Fruit fly (Drosophila melanogaster): ENCODE data around the gene FoxP.

FoxP gene

dm6 chr3R:9767620-9768592 lies 37.2 kb upstream of the FoxP start, which contains the start of gene Naa80 (continued):
- TF ChIP-seq jigr1 (GFP tag; IDR thresholded peaks at IDR 0.05) (no peak), ara (GFP tag; IDR thresholded peaks at IDR 0.05) (peak; percentile 43; the same call in 1 of the 2 replicates), CG18011 (GFP tag; optimal IDR thresholded peaks at IDR 0.05) (peak; percentile 65), ems (GFP tag; optimal IDR thresholded peaks at IDR 0.05) (peak; percentile 75), CG3065 (GFP tag; optimal IDR thresholded peaks at IDR 0.05) (peak; percentile 36), gsb (GFP tag; IDR thresholded peaks at IDR 0.05) (no peak; the same call in 1 of the 2 replicates), CG13123 (GFP tag; optimal IDR thresholded peaks at IDR 0.05) (peak; percentile 3), CG13624 (GFP tag; optimal IDR thresholded peaks at IDR 0.05) (peak; percentile 88), chn (GFP tag; optimal IDR thresholded peaks at IDR 0.05) (peak; percentile 80), CG1024 (GFP tag; IDR thresholded peaks at IDR 0.05) (peak; percentile 48; the same call in 1 of the 2 replicates), CG8089 (GFP tag; optimal IDR thresholded peaks at IDR 0.05) (peak; percentile 16), nerfin-2 (GFP tag; IDR thresholded peaks at IDR 0.05; ENCODE audit: partially characterized antibody) (peak; percentile 47; the same call in 1 of the 2 replicates), pum (GFP tag; optimal IDR thresholded peaks at IDR 0.05) (peak; percentile 78), CG6654 (GFP tag; optimal IDR thresholded peaks at IDR 0.05) (no peak), CG10147 (GFP tag; optimal IDR thresholded peaks at IDR 0.05) (peak; percentile 37), CG10959 (GFP tag; IDR thresholded peaks at IDR 0.05) (no peak), CG9437 (GFP tag; optimal IDR thresholded peaks at IDR 0.05) (no peak), Mad (GFP tag; optimal IDR thresholded peaks at IDR 0.05) (peak; percentile 69), Ravus (GFP tag; IDR thresholded peaks at IDR 0.05) (no peak; the same call in 1 of the 2 replicates), CG3726 (GFP tag; IDR thresholded peaks at IDR 0.05) (no peak), CG17829 (tag; optimal IDR thresholded peaks at IDR 0.05) (peak; percentile 58), lab (GFP tag; optimal IDR thresholded peaks at IDR 0.05) (peak; percentile 83), CG14710 (tag; optimal IDR thresholded peaks at IDR 0.05) (peak; percentile 43), nom (GFP tag; optimal IDR thresholded peaks at IDR 0.05) (peak; percentile 71), ro (GFP tag; IDR thresholded peaks at IDR 0.05) (no peak), CG33557 (GFP tag; optimal IDR thresholded peaks at IDR 0.05) (no peak), CG32772 (GFP tag; IDR thresholded peaks at IDR 0.05) (peak; percentile 24; the same call in 1 of the 2 replicates), chinmo (GFP tag; IDR thresholded peaks at IDR 0.05; ENCODE audit: partially characterized antibody) (0 out of 4 replicates have a peak, but pooled peaks have one; percentile 22), CG9727 (GFP tag; optimal IDR thresholded peaks at IDR 0.05) (peak; percentile 24), abd-A (tag; optimal IDR thresholded peaks at IDR 0.05) (no peak), CG7556 (GFP tag; optimal IDR thresholded peaks at IDR 0.05) (peak; percentile 48), CG17359 (tag; optimal IDR thresholded peaks at IDR 0.05) (peak; percentile 26), NK7.1 (GFP tag; optimal IDR thresholded peaks at IDR 0.05) (peak; percentile 31), CG16863 (GFP tag; optimal IDR thresholded peaks at IDR 0.05) (peak; percentile 27), CG34376 (GFP tag; optimal IDR thresholded peaks at IDR 0.05) (peak; percentile 50), corto (GFP tag; optimal IDR thresholded peaks at IDR 0.05) (no peak), CG2129 (GFP tag; IDR thresholded peaks at IDR 0.05; ENCODE audit: partially characterized antibody) (no peak), caup (GFP tag; optimal IDR thresholded peaks at IDR 0.05; ENCODE audit: severe bottlenecking) (peak; percentile 76), Doc3 (GFP tag; IDR thresholded peaks at IDR 0.05; ENCODE audit: partially characterized antibody) (no peak), tin (GFP tag; optimal IDR thresholded peaks at IDR 0.05) (peak; percentile 71), gro (GFP tag; optimal IDR thresholded peaks at IDR 0.05) (peak; percentile 90), CG4424 (GFP tag; optimal IDR thresholded peaks at IDR 0.05) (peak; percentile 47), cato (GFP tag; optimal IDR thresholded peaks at IDR 0.05; ENCODE audit: borderline replicate concordance) (peak; percentile 44), Awh (GFP tag; IDR thresholded peaks at IDR 0.05) (no peak), CG6813 (GFP tag; optimal IDR thresholded peaks at IDR 0.05) (no peak), NfI (GFP tag; optimal IDR thresholded peaks at IDR 0.05) (peak; percentile 82), eve (GFP tag; optimal IDR thresholded peaks at IDR 0.05) (no peak)
